Worm (Caenorhabditis elegans) whole organism, mixed stage, embryonic: ENCODE measurements around the gene aman-2.

ENCODE experiments used
- M03D4.4 ChIP-seq: sonication (generic microtip); optimal IDR thresholded peaks from 2 replicates; lab custom pipeline; 2017; ENCODE audit warnings: mild to moderate bottlenecking, missing genetic modification characterization, missing compliant biosample characterization
- bed-3 ChIP-seq: fragments of 200-800 bp; sonication (Bioruptor generic); optimal IDR thresholded peaks from 3 replicates; lab custom pipeline; 2018; ENCODE audit warnings: mild to moderate bottlenecking, missing genetic modification characterization, moderate library complexity, missing compliant biosample characterization
- ceh-83 ChIP-seq: fragments of 200-800 bp; sonication (Bioruptor generic); optimal IDR thresholded peaks from 2 replicates; lab custom pipeline; 2018; ENCODE audit warnings: mild to moderate bottlenecking, missing genetic modification characterization, missing compliant biosample characterization
- cnd-1 ChIP-seq: fragments of 200-800 bp; sonication (Bioruptor generic); optimal IDR thresholded peaks from 2 replicates; lab custom pipeline; 2018; ENCODE audit warnings: mild to moderate bottlenecking, missing genetic modification characterization, missing compliant biosample characterization
- flh-1 ChIP-seq: fragments of 200-800 bp; sonication (Bioruptor generic); optimal IDR thresholded peaks from 2 replicates; lab custom pipeline; 2018; ENCODE audit warnings: mild to moderate bottlenecking, missing genetic modification characterization, moderate library complexity, missing compliant biosample characterization
- ham-2 ChIP-seq: fragments of 200-800 bp; sonication (Bioruptor generic); optimal IDR thresholded peaks from 2 replicates; lab custom pipeline; 2018; ENCODE audit warnings: mild to moderate bottlenecking, missing genetic modification characterization, missing compliant biosample characterization
- nhr-237 ChIP-seq: fragments of 150-350 bp; optimal IDR thresholded peaks from 2 replicates; lab custom pipeline; 2014; ENCODE audit warnings: missing biosample characterization, missing genetic modification characterization
- sptf-1 ChIP-seq: sonication (generic microtip); optimal IDR thresholded peaks from 2 replicates; lab custom pipeline; 2017; ENCODE audit warnings: mild to moderate bottlenecking, missing genetic modification characterization, moderate library complexity, missing compliant biosample characterization
- unc-62 ChIP-seq: fragments of 150-350 bp; optimal IDR thresholded peaks from 2 replicates; lab custom pipeline; 2014; ENCODE audit warnings: missing biosample characterization, missing genetic modification reagents, missing genetic modification characterization

aman-2 gene

ce11 chrV:11879732-11880131, 53.3 kb downstream of the aman-2 start, which contains the start of gene sulp-5:
Gene sulp-5, plus strand, starts transcription at chrV:11880032.
- TF ChIP-seq sptf-1 (tag; lab: Kevin White, UChicago) (no peak), cnd-1 (tag; lab: Kevin White, UChicago) (no peak), nhr-237 (tag; lab: Kevin White, UChicago) (no peak), ham-2 (no peak), unc-62 (GFP tag; lab: Kevin White, UChicago) (no peak), bed-3 (no peak), flh-1 (GFP tag; lab: Kevin White, UChicago) (no peak), M03D4.4 (tag; lab: Kevin White, UChicago) (no peak), ceh-83 (GFP tag; lab: Kevin White, UChicago) (no peak)
